Fruit fly (Drosophila melanogaster): ENCODE results near the gene NfI.

DNA sequence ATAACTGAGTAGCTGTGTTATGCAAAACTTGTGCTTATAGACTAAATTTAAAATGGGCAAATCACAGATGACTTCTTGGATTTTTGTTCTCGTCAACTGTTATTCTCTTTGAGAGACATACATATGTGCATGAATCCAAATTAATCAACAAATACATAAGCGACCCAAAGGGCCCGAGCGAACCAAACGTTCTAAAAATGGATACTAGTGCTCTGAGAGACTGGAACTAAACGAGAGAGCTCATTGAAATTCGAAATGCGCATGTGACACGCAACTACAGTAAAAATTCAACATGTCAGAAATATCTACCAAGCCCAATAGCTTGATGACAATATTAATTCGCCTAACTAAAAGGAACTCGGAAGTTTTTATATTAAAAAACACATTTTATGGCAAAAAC, at the start of gene NfI:
- no peak for TF ChIP-seq Dll (optimal IDR thresholded peaks at IDR 0.05)
- TF ChIP-seq usp (GFP tag; optimal IDR thresholded peaks at IDR 0.05): no peak
